Fruit fly (Drosophila melanogaster) Kc167 (cell line): ENCODE measurements around the gene CG46280.

ENCODE experiments used
- Myc ChIP-seq: fragments of >200 bp; optimal IDR thresholded peaks from 2 replicates; lab custom pipeline; 2017; ENCODE audit warnings: missing external identifiers
- Sin3A ChIP-seq: fragments of >200 bp; optimal IDR thresholded peaks from 2 replicates; lab custom pipeline; 2018; ENCODE audit warnings: missing external identifiers
- h ChIP-seq: fragments of >200 bp; optimal IDR thresholded peaks from 3 replicates; lab custom pipeline; 2018; ENCODE audit warnings: missing external identifiers
- insv ChIP-seq: fragments of >200 bp; optimal IDR thresholded peaks from 3 replicates; lab custom pipeline; 2018; ENCODE audit warnings: missing external identifiers
- psq ChIP-seq: fragments of >200 bp; optimal IDR thresholded peaks from 2 replicates; lab custom pipeline; 2017; ENCODE audit warnings: missing external identifiers
- ttk ChIP-seq: sonication (Bioruptor generic); optimal IDR thresholded peaks from 2 replicates; lab custom pipeline; 2017; ENCODE audit warnings: missing external identifiers

CG46280 gene

DNA sequence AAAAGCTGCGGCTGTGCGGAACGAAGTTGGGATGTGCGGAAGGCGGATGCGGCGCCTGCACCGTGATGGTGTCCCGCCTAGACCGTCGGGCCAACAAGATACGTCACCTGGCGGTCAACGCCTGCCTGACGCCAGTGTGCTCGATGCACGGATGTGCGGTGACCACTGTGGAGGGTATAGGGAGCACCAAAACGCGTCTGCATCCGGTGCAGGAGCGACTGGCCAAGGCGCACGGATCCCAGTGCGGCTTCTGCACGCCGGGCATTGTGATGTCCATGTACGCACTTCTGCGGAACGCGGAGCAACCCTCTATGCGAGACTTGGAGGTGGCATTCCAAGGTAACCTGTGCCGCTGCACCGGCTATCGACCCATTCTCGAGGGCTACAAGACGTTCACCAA, 3.2 kb upstream of the CG46280 start:
- TF ChIP-seq psq (lab: Kevin White, UChicago) (no peak), h (lab: Kevin White, UChicago) (no peak), Sin3A (lab: Kevin White, UChicago) (no peak), ttk (no peak)

DNA sequence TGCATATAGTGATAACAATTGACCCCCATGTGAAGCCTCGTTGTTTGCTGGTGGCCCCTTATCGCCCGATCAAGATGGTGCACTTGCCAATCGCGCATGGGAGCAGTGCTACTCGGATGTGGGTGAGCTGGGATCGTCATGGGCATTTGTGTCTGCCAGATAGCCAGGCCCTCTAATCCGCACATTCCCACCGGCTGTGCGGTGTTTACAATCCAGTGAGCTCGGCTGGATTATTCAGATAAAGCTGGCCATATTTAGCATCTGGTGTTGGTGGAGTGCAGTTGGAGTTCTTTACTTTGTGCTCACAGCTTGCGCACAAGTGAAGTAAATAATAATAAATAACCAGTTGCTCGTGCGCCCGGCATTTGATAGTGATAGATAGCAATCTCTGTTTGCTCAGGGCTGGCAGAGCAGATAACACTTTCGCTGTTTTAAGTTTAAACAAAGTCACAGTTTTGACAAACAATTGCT, 2.6 kb upstream of the CG46280 start:
- TF ChIP-seq h (lab: Kevin White, UChicago) (no peak), Sin3A (lab: Kevin White, UChicago) (no peak), ttk (no peak), Myc (no peak), psq (lab: Kevin White, UChicago) (no peak), insv (lab: Kevin White, UChicago) (no peak)

DNA sequence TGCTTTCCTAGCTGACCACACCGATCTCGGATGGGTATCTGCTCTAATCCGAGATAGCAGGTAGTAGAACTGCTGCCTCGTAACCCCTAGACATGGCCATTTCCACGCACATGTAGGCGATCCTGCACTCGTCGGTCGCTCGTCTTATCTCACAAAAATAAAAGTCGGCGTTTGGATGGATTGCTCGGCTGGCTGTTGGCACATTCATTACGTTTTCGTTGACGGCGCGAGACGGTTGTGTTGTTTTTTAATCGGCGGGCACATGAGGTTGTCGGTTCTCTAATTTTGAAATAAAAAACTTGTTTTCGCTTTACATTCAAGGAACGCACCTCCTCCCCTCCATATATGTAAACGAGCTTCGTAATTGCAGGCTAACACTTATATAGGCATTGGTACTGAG, 1.9 kb upstream of the CG46280 start, which contains the start of gene ry:
Gene ry, plus strand, starts transcription at position 206 of the 400 bp plus-strand sequence.
- TF ChIP-seq psq (lab: Kevin White, UChicago) (no peak), insv (lab: Kevin White, UChicago) (no peak), Myc (no peak), ttk (no peak), Sin3A (lab: Kevin White, UChicago) (no peak), h (lab: Kevin White, UChicago) (no peak)

DNA sequence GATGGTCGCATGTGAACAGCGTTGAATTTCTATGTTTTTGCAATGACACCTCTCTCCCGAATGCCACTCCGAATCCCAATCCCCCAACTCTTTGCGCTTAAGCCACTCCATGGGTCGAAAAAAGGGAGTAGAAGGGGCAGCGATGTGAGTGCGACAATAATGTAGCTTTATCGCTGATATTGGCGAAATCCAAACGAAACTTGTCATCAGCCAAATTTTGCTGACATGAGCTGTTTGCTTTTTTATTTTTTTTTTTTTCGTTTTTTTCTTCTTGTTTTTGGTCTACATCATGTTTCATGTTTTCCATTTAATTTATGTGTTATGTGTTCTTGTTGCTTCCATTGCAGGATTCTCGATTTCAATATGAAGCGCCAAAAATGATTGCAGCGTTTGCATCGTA, 11.5 kb downstream of the CG46280 start:
- TF ChIP-seq insv (lab: Kevin White, UChicago) (no peak), Sin3A (lab: Kevin White, UChicago) (no peak), Myc (no peak), h (lab: Kevin White, UChicago) (no peak), ttk (no peak), psq (lab: Kevin White, UChicago) (no peak)

DNA sequence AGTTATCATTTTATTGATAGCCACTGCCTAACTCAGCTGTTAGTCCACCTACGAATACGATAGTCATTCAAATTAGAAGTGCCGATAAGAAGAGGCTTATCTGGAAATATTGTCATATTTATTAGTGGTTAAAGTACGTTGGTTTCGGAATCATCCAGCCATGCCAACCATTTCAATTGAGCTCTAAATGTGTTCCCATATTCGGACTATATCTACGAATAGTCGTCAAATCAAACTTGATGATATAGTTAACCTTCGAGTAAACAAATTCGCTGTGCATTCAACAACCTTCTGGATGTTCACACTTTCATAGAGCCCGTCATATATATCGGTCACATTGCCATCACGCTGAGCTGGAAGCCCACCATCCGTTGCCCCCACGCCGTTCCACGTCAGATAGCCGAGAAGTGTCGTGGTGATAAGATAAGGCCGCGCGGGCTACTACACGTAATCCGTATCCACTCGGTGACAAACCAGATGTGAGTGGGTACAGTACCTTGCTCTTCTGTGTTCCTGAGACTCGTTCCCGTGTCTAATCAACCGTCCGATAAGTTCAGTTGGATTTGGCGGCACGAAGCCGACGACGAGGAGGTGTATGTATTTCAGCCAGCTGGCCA, 12.1 kb downstream of the CG46280 start:
- TF ChIP-seq Myc = no peak
- no peak for TF ChIP-seq ttk
- TF ChIP-seq insv (lab: Kevin White, UChicago) = no peak
- TF ChIP-seq psq (lab: Kevin White, UChicago) = no peak
- no peak for TF ChIP-seq Sin3A (lab: Kevin White, UChicago)
- no peak for TF ChIP-seq h (lab: Kevin White, UChicago)

DNA sequence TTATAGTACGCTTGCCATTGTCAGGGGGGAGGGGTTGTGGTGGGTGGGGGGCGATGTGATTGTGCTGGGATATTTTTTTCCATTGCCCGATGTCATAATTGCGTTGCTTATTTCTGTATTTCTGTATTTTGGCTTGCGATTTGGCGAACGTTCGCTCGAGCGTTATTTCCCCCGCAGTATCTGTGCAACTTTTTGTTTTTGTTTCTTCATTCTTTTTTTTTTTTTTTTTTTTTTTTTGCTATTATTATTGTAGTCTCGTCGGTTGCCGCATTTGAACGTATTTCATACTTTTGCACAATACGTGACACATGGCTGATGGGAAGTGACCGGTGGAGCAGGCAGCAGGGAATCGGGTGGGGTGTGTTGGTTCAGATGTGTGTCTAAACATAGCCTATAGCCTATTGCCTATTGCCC, 12.8 kb downstream of the CG46280 start:
- no peak for TF ChIP-seq ttk
- TF ChIP-seq psq (lab: Kevin White, UChicago) = no peak
- no peak for TF ChIP-seq Sin3A (lab: Kevin White, UChicago)
- no peak for TF ChIP-seq insv (lab: Kevin White, UChicago)
- TF ChIP-seq Myc = no peak
- TF ChIP-seq h (lab: Kevin White, UChicago) = no peak

DNA sequence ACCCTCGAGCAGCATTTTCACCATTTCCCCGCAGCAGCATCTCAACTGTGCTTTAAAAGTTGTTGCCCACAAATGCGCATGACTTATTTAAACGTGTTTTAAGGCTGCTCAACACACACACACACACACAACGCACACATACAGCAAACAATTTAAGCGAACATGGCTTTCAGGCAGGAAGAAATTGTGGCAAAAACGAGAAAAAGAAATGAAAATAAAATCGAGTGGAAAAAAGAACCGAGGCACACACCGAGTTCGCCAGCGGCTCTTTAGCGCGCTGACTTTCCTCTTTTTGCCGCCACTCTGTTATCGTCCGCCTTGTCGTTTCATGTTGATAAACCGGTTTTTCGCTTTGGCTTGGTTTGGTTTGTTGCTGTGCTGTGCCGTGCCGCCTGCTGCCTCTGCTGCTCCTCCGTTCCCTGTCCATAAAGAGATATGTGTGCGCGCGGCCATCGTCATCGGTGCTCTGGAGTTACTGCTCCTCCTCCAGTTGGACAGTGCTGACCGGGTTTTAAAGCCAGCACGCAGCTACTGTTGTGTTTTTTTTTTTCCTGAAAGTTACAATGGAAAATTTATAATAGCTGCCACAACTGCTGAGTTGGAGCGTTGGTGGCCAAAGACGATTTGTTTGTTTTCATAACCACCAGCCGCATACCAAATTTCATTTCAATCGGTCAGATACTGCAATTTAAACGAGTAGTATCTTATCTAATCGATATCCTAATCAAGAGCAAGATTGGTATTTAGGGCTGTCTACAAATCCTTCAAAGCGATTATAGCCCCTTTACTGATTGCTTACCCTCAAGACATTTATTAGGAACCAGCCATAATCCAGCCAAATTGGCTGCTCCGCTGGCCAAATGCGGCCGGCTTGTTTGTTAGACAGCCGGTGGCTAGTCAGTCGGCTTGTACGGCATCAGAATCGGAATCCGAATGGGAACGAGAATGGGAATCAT, 14.4 kb downstream of the CG46280 start:
- no peak for TF ChIP-seq Sin3A (lab: Kevin White, UChicago)
- TF ChIP-seq ttk = no peak
- no peak for TF ChIP-seq psq (lab: Kevin White, UChicago)
- no peak for TF ChIP-seq Myc
- TF ChIP-seq h (lab: Kevin White, UChicago) = no peak
- TF ChIP-seq insv (lab: Kevin White, UChicago) = no peak

DNA sequence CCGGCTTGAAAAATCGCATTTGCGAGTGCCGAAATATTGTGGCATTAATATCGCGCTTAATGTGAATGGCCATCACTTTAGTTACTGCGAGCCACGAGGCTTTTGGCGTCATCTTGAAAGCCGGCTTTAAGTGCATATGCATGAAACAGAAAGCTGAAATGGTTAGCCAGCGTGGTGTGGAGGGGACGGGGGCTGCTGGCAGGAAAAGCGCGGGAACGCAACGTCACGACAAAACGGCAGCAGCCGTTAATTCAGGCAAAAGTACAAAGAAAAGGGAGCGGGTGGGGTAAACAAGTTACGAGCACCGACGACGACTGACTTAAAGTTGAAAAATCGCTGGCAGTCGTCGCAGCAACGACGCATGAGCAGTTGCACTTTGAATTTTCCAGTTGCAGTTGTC, 15.1 kb downstream of the CG46280 start:
- TF ChIP-seq Myc (no peak), insv (lab: Kevin White, UChicago) (no peak), ttk (no peak), psq (lab: Kevin White, UChicago) (no peak), Sin3A (lab: Kevin White, UChicago) (no peak), h (lab: Kevin White, UChicago) (no peak)

DNA sequence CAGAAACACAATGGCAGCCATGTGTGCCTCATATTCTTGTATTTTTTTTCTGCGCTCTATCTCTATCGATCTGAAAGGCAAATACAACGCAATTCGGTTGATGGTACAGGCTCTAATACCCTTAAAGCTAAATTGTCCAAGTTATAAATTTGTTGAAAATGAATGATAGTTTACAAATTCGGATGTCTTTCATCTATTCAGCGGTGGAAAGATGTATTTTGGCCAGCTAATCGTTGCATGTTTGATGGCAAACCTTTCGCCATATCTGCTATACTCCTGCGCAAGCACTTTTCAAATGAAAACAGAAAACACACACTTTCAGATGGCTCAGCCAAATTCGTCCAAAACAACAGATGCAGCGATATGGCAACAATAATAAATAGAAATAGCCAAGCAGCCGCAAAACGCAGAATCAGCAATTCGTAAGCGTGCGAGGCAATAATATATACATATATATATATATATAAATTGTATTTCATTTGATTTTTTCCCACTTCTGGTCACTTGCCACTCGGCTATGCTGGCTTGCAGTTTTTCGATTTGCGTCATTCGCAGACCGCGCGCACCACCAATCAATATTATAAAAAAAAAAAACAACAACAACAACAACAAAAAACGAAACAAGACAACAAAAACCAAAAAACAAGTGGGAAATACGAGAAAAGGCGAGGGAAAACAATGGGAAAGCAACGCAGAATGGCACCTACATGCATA, 16.1 kb downstream of the CG46280 start:
- no peak for TF ChIP-seq Myc
- no peak for TF ChIP-seq psq (lab: Kevin White, UChicago)
- TF ChIP-seq Sin3A (lab: Kevin White, UChicago) = no peak

DNA sequence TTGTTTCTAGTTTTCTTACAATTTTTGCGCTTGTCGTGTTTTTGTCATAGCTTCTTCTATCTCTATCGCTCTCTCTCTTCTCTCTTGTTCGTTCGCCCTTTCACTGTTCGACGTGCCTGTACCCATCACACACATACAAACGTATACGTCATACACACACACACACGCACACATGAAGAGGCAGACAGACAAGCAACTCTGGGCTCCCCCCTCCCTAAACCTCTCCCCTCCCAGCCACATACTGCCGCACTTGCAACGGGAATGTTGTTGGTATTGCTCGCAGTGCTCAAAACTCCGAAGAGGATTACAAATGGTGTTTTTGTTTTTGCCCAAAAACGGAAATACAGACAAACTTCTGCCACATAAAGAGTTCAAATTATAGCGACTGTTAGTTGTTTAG, 17.5 kb downstream of the CG46280 start:
- TF ChIP-seq insv (lab: Kevin White, UChicago) (no peak), psq (lab: Kevin White, UChicago) (no peak), Sin3A (lab: Kevin White, UChicago) (no peak), ttk (no peak), Myc (no peak), h (lab: Kevin White, UChicago) (no peak)

DNA sequence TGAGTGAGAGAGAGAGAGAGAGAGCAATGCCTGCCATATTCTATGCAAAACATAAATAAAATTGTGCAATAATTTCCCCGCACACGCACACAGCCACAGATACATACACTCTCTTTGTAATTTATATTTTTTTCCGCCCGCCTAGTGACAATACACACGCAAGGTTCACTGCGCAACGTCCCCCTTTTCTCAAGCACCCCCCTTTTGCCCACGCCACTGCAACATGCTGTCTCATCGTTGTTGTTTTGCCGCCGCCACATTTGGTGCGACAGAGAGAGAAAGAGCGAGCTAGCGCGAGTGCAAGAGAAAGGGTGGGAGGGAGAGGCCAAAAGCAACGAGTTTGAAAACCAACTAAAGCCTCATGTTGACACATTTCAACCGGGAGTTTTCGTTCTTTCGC, 18.1 kb downstream of the CG46280 start:
- TF ChIP-seq psq (lab: Kevin White, UChicago) (no peak), Sin3A (lab: Kevin White, UChicago) (no peak), h (lab: Kevin White, UChicago) (no peak), insv (lab: Kevin White, UChicago) (no peak), Myc (no peak), ttk (no peak)

DNA sequence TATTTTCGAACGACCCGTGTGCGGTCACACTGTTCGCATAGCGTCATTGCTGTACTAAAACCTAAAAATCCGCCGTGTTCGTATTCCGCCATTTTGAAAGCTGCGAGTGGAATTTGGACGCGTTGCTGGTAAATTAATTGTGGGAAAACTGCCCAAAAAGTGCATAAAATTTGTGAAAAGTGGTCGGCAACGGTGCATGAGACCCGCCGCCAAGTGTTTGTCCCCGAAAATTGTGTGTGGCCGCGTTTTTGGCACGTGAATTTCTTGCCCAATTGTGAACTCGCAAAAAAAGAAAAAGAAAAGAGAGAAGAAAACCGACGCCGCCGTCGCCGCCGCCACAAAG, 18.9 kb downstream of the CG46280 start, which contains the start of gene CtBP:
Gene CtBP, plus strand, starts transcription at position 29 of the 343 bp plus-strand sequence.
- no peak for TF ChIP-seq Sin3A (lab: Kevin White, UChicago)
- no peak for TF ChIP-seq h (lab: Kevin White, UChicago)
- TF ChIP-seq insv (lab: Kevin White, UChicago) = no peak
- no peak for TF ChIP-seq ttk
- no peak for TF ChIP-seq psq (lab: Kevin White, UChicago)
- no peak for TF ChIP-seq Myc
